Worm (Caenorhabditis elegans) whole organism, late embryonic: ENCODE results near the gene mpst-1.

Source experiments
- K02D7.2 ChIP-seq: sonication (generic microtip); optimal IDR thresholded peaks from 2 replicates; lab custom pipeline; 2017; ENCODE audit warnings: mild to moderate bottlenecking, missing genetic modification characterization, missing compliant biosample characterization
- ama-1 ChIP-seq: fragments of 150-350 bp; optimal IDR thresholded peaks from 2 replicates; lab custom pipeline; 2014
- ceh-18 ChIP-seq: sonication (generic microtip); optimal IDR thresholded peaks from 2 replicates; lab custom pipeline; 2016; ENCODE audit warnings: missing genetic modification characterization, missing compliant biosample characterization
- ceh-45 ChIP-seq: fragments of 200-800 bp; sonication (Bioruptor generic); IDR thresholded peaks from 2 replicates; pipeline ENCODE4 v1.3.6; 2022; ENCODE audit warnings: missing genetic modification reagents, missing genetic modification characterization, missing compliant biosample characterization
- ceh-9 ChIP-seq: sonication (generic microtip); optimal IDR thresholded peaks from 2 replicates; lab custom pipeline; 2016; ENCODE audit warnings: mild to moderate bottlenecking, missing genetic modification characterization, inconsistent platforms, missing compliant biosample characterization
- che-1 ChIP-seq: sonication (generic microtip); optimal IDR thresholded peaks from 2 replicates; lab custom pipeline; 2016; ENCODE audit warnings: mild to moderate bottlenecking, missing genetic modification characterization, missing compliant biosample characterization
- fkh-10 ChIP-seq: fragments of 150-350 bp; optimal IDR thresholded peaks from 2 replicates; lab custom pipeline; 2014; ENCODE audit warnings: missing biosample characterization, missing genetic modification reagents, missing genetic modification characterization
- fkh-6 ChIP-seq: sonication (generic microtip); optimal IDR thresholded peaks from 2 replicates; lab custom pipeline; 2016; ENCODE audit warnings: missing genetic modification characterization, missing compliant biosample characterization
- mec-3 ChIP-seq: sonication (generic microtip); optimal IDR thresholded peaks from 2 replicates; lab custom pipeline; 2016; ENCODE audit warnings: borderline replicate concordance, missing genetic modification characterization, missing compliant biosample characterization
- nhr-11 ChIP-seq: fragments of 150-350 bp; optimal IDR thresholded peaks from 2 replicates; lab custom pipeline; 2014; ENCODE audit warnings: missing biosample characterization, missing genetic modification characterization
- pha-4 ChIP-seq: fragments of 150-350 bp; optimal IDR thresholded peaks from 2 replicates; lab custom pipeline; 2018; ENCODE audit warnings: missing biosample characterization, missing genetic modification reagents, missing genetic modification characterization
- pqm-1 ChIP-seq: sonication (generic microtip); optimal IDR thresholded peaks from 2 replicates; lab custom pipeline; 2016; ENCODE audit warnings: missing genetic modification characterization, missing compliant biosample characterization
- tbx-7 ChIP-seq: sonication (generic microtip); optimal IDR thresholded peaks from 2 replicates; lab custom pipeline; 2016; ENCODE audit warnings: missing genotype, missing genetic modification characterization, missing compliant biosample characterization

- no peak for TF ChIP-seq nhr-11 (tag; lab: Kevin White, UChicago)
- TF ChIP-seq che-1 (tag; lab: Kevin White, UChicago) = no peak
- no peak for TF ChIP-seq pha-4
- TF ChIP-seq ama-1 (lab: Kevin White, UChicago) = no peak
- TF ChIP-seq fkh-10 (GFP tag; lab: Kevin White, UChicago) = no peak
- no peak for TF ChIP-seq pqm-1 (tag; lab: Kevin White, UChicago)
- no peak for TF ChIP-seq fkh-6
- no peak for TF ChIP-seq ceh-18 (tag; lab: Kevin White, UChicago)
- no peak for TF ChIP-seq K02D7.2 (tag; lab: Kevin White, UChicago)
- TF ChIP-seq ceh-45 (GFP tag; lab: Robert Waterston, UW) = no peak
- no peak for TF ChIP-seq ceh-9 (tag; lab: Kevin White, UChicago)
- TF ChIP-seq tbx-7 (tag; lab: Kevin White, UChicago) = no peak
- no peak for TF ChIP-seq mec-3
These were observed 31.5 kb downstream of the mpst-1 start for ce11 chrV:11795352-11795751.
